Fruit fly (Drosophila melanogaster) S2 (cell line): ENCODE measurements around the gene CG11700.

Experiments used
- CG8478 ChIP-seq: fragments of >200 bp; optimal IDR thresholded peaks from 2 replicates; lab custom pipeline; 2018
- CTCF ChIP-seq, 2 experiments: fragments of >200 bp; optimal IDR thresholded peaks; 2 replicates each; lab custom pipeline; 2018

- TF ChIP-seq CG8478: no peak
- TF ChIP-seq CTCF (optimal IDR thresholded peaks at IDR 0.05; lab: Kevin White, UChicago): no peak
Observed at dm6 chrX:6267745-6268582, 15.4 kb downstream of the CG11700 start, which contains the start of gene Spt6.
